Worm (Caenorhabditis elegans) whole organism, L4/young adult: ENCODE data around the gene T28C6.8.

Experiments
- W03F9.2 ChIP-seq: fragments of 150-350 bp; optimal IDR thresholded peaks from 2 replicates; lab custom pipeline; 2014; ENCODE audit warnings: missing biosample characterization, missing genetic modification characterization
- dao-5 ChIP-seq: sonication (generic microtip); optimal IDR thresholded peaks from 2 replicates; lab custom pipeline; 2016; ENCODE audit warnings: missing genotype, missing genetic modification characterization, moderate library complexity, missing compliant biosample characterization
- him-1 ChIP-seq: sonication (generic microtip); optimal IDR thresholded peaks from 2 replicates; lab custom pipeline; 2016; ENCODE audit warnings: missing genotype, missing genetic modification reagents, missing genetic modification characterization, missing compliant biosample characterization

- TF ChIP-seq him-1 (tag; lab: Kevin White, UChicago) (no peak), dao-5 (tag; lab: Kevin White, UChicago) (no peak), W03F9.2 (tag; lab: Kevin White, UChicago) (peak; percentile 74)
Measured at ce11 chrIV:8866092-8866491, 35.6 kb upstream of the T28C6.8 start.
